Fruit fly (Drosophila melanogaster) whole organism, embryonic: ENCODE measurements around the gene Chro.

Experiments used
- Ada2b ChIP-seq: fragments of 200-800 bp; sonication (Bioruptor generic); IDR thresholded peaks from 2 replicates; pipeline ENCODE4 v1.3.6; 2022; ENCODE audit warnings: missing biosample characterization, missing genetic modification characterization
- Atf6 ChIP-seq: fragments of 200-800 bp; sonication (Bioruptor generic); IDR thresholded peaks from 2 replicates; pipeline ENCODE4 v1.3.6; 2022; ENCODE audit warnings: missing biosample characterization, missing genetic modification characterization
- B-H2 ChIP-seq: fragments of 200-800 bp; sonication (Bioruptor generic); optimal IDR thresholded peaks from 2 replicates; lab custom pipeline; 2018; ENCODE audit warnings: missing biosample characterization, mild to moderate bottlenecking, missing genetic modification characterization
- BtbVII ChIP-seq: fragments of 200-800 bp; sonication (Bioruptor generic); optimal IDR thresholded peaks from 3 replicates; lab custom pipeline; 2017; ENCODE audit warnings: missing biosample characterization, mild to moderate bottlenecking, missing genetic modification characterization
- CG10147 ChIP-seq: fragments of 200-800 bp; sonication (Bioruptor generic); optimal IDR thresholded peaks from 2 replicates; lab custom pipeline; 2019; ENCODE audit warnings: missing biosample characterization, mild to moderate bottlenecking, missing genetic modification characterization, moderate library complexity
- CG13894 ChIP-seq: fragments of 200-800 bp; sonication (Bioruptor generic); optimal IDR thresholded peaks from 3 replicates; lab custom pipeline; 2018; ENCODE audit warnings: missing biosample characterization, mild to moderate bottlenecking, missing genetic modification characterization, moderate library complexity
- CG14860 ChIP-seq: fragments of 200-800 bp; sonication (Bioruptor generic); IDR thresholded peaks from 3 replicates; pipeline ENCODE4 v1.3.6; 2022; ENCODE audit warnings: missing biosample characterization, missing genetic modification characterization; ENCODE audit not compliant: partially characterized antibody
- CG1603 ChIP-seq: fragments of 200-800 bp; sonication (Bioruptor generic); optimal IDR thresholded peaks from 2 replicates; lab custom pipeline; 2019; ENCODE audit warnings: missing biosample characterization, mild to moderate bottlenecking, missing genetic modification characterization, moderate library complexity
- CG17612 ChIP-seq: fragments of 200-800 bp; sonication (Bioruptor generic); IDR thresholded peaks from 2 replicates; pipeline ENCODE4 v1.3.6; 2022; ENCODE audit warnings: missing biosample characterization, missing genetic modification characterization
- CG1832 ChIP-seq: fragments of 200-800 bp; sonication (Bioruptor generic); optimal IDR thresholded peaks from 2 replicates; lab custom pipeline; 2017; ENCODE audit warnings: missing biosample characterization, mild to moderate bottlenecking, missing genetic modification characterization, inconsistent platforms
- CG18599 ChIP-seq: fragments of 200-800 bp; sonication (Bioruptor generic); optimal IDR thresholded peaks from 3 replicates; lab custom pipeline; 2017; ENCODE audit warnings: missing biosample characterization, missing genetic modification characterization, mild to moderate bottlenecking, moderate library complexity, missing genetic modification reagents
- CG2875 ChIP-seq: fragments of 200-800 bp; sonication (Bioruptor generic); optimal IDR thresholded peaks from 2 replicates; lab custom pipeline; 2017; ENCODE audit warnings: missing biosample characterization, mild to moderate bottlenecking, missing genetic modification characterization, missing genetic modification reagents
- CG34376 ChIP-seq: fragments of 200-800 bp; sonication (Bioruptor generic); optimal IDR thresholded peaks from 2 replicates; lab custom pipeline; 2018; ENCODE audit warnings: missing biosample characterization, mild to moderate bottlenecking, missing genetic modification characterization
- CG34422 ChIP-seq: fragments of 200-800 bp; sonication (Bioruptor generic); IDR thresholded peaks from 3 replicates; pipeline ENCODE4 v1.3.6; 2022; ENCODE audit warnings: missing biosample characterization, missing genetic modification characterization
- CG4707 ChIP-seq: fragments of 200-800 bp; sonication (Bioruptor generic); optimal IDR thresholded peaks from 2 replicates; lab custom pipeline; 2018; ENCODE audit warnings: missing biosample characterization, mild to moderate bottlenecking, missing genetic modification characterization, moderate library complexity
- CG6254 ChIP-seq: fragments of 200-800 bp; sonication (Bioruptor generic); optimal IDR thresholded peaks from 3 replicates; lab custom pipeline; 2017; ENCODE audit warnings: mild to moderate bottlenecking, missing biosample characterization, missing genetic modification reagents, missing genetic modification characterization
- CG6791 ChIP-seq: fragments of 200-800 bp; sonication (Bioruptor generic); IDR thresholded peaks from 3 replicates; pipeline ENCODE4 v1.3.6; 2022; ENCODE audit warnings: missing biosample characterization, missing genetic modification characterization; ENCODE audit not compliant: partially characterized antibody
- CG7271 ChIP-seq: fragments of 200-800 bp; sonication (Bioruptor generic); optimal IDR thresholded peaks from 2 replicates; lab custom pipeline; 2018; ENCODE audit warnings: missing biosample characterization, mild to moderate bottlenecking, missing genetic modification characterization, moderate library complexity
- D19A ChIP-seq: fragments of 200-800 bp; optimal IDR thresholded peaks from 3 replicates; lab custom pipeline; 2019; ENCODE audit warnings: missing biosample characterization, mild to moderate bottlenecking, missing genetic modification characterization, moderate library complexity
- Deaf1 ChIP-seq: fragments of 200-800 bp; optimal IDR thresholded peaks from 3 replicates; lab custom pipeline; 2019; ENCODE audit warnings: missing biosample characterization, mild to moderate bottlenecking, missing genetic modification characterization, moderate library complexity
- Doc3 ChIP-seq: fragments of 200-800 bp; sonication (Bioruptor generic); IDR thresholded peaks from 3 replicates; pipeline ENCODE4 v1.3.6; 2022; ENCODE audit warnings: missing biosample characterization, missing genetic modification characterization; ENCODE audit not compliant: partially characterized antibody
- Drgx ChIP-seq: fragments of 200-800 bp; sonication (Bioruptor generic); IDR thresholded peaks from 2 replicates; pipeline ENCODE4 v1.3.6; 2022; ENCODE audit warnings: missing biosample characterization, missing genetic modification characterization
- Elba2 ChIP-seq: fragments of 200-800 bp; sonication (Bioruptor generic); optimal IDR thresholded peaks from 3 replicates; lab custom pipeline; 2016; ENCODE audit warnings: missing biosample characterization, missing genetic modification characterization
- GATAe ChIP-seq: fragments of 200-800 bp; sonication (Bioruptor generic); conservative IDR thresholded peaks from 2 replicates; pipeline ENCODE4 v1.3.6; 2022; ENCODE audit warnings: missing biosample characterization, missing genetic modification characterization
- Hey ChIP-seq: fragments of 200-800 bp; sonication (Bioruptor generic); optimal IDR thresholded peaks from 3 replicates; lab custom pipeline; 2018; ENCODE audit warnings: missing biosample characterization, mild to moderate bottlenecking, missing genetic modification characterization
- HmgZ ChIP-seq: fragments of 200-800 bp; sonication (Bioruptor generic); optimal IDR thresholded peaks from 2 replicates; lab custom pipeline; 2018; ENCODE audit warnings: missing biosample characterization, mild to moderate bottlenecking, missing genetic modification characterization
- Pdp1 ChIP-seq, 2 experiments: fragments of 200-800 bp; sonication (Bioruptor generic); optimal IDR thresholded peaks; 3 replicates each; lab custom pipeline; 2016; ENCODE audit warnings: missing biosample characterization in 2 of 2, missing genetic modification characterization in 2 of 2, mild to moderate bottlenecking in 1 of 2, moderate library complexity in 1 of 2
- ac ChIP-seq: fragments of 200-800 bp; sonication (Bioruptor generic); optimal IDR thresholded peaks from 3 replicates; lab custom pipeline; 2017; ENCODE audit warnings: missing biosample characterization, mild to moderate bottlenecking, missing genetic modification characterization
- cg ChIP-seq: fragments of 200-800 bp; sonication (Bioruptor generic); optimal IDR thresholded peaks from 3 replicates; lab custom pipeline; 2019; ENCODE audit warnings: missing biosample characterization, mild to moderate bottlenecking, missing genetic modification characterization, moderate library complexity
- crol ChIP-seq: fragments of 200-800 bp; sonication (Bioruptor generic); IDR thresholded peaks from 2 replicates; pipeline ENCODE4 v1.3.6; 2022; ENCODE audit warnings: missing biosample characterization, missing genetic modification characterization
- esg ChIP-seq: fragments of 200-800 bp; sonication (Bioruptor generic); conservative IDR thresholded peaks from 2 replicates; pipeline ENCODE4 v1.3.6; 2022; ENCODE audit warnings: missing biosample characterization, missing genetic modification characterization
- exex ChIP-seq: fragments of 200-800 bp; sonication (Bioruptor generic); optimal IDR thresholded peaks from 4 replicates; lab custom pipeline; 2018; ENCODE audit warnings: missing biosample characterization, mild to moderate bottlenecking, missing genetic modification characterization, moderate library complexity
- eyg ChIP-seq: fragments of 200-800 bp; sonication (Bioruptor generic); optimal IDR thresholded peaks from 3 replicates; lab custom pipeline; 2016; ENCODE audit warnings: missing biosample characterization, missing genetic modification characterization
- gem ChIP-seq: fragments of 200-800 bp; sonication (Bioruptor generic); optimal IDR thresholded peaks from 2 replicates; lab custom pipeline; 2019; ENCODE audit warnings: missing biosample characterization, mild to moderate bottlenecking, missing genetic modification characterization, moderate library complexity
- grn ChIP-seq: fragments of 200-800 bp; sonication (Bioruptor generic); optimal IDR thresholded peaks from 3 replicates; lab custom pipeline; 2017; ENCODE audit warnings: missing biosample characterization, missing genetic modification characterization
- klu ChIP-seq: fragments of 200-800 bp; sonication (Bioruptor generic); IDR thresholded peaks from 2 replicates; pipeline ENCODE4 v1.3.6; 2022; ENCODE audit warnings: missing biosample characterization, missing genetic modification characterization
- lab ChIP-seq: fragments of 200-800 bp; sonication (Bioruptor generic); optimal IDR thresholded peaks from 3 replicates; lab custom pipeline; 2017; ENCODE audit warnings: missing biosample characterization, missing genetic modification characterization, mild to moderate bottlenecking, moderate library complexity, missing genetic modification reagents
- lola ChIP-seq, 3 experiments: fragments of >200 bp in 2 of 3; fragments of 200-800 bp in 1 of 3; sonication (Bioruptor generic) in 1 of 3; optimal IDR thresholded peaks; 2 replicates each; lab custom pipeline; 2017 to 2019; ENCODE audit warnings: missing biosample characterization in 3 of 3, missing genetic modification characterization in 3 of 3, mild to moderate bottlenecking in 1 of 3, moderate library complexity in 1 of 3
- sna ChIP-seq: fragments of 200-800 bp; sonication (Bioruptor generic); IDR thresholded peaks from 2 replicates; pipeline ENCODE4 v1.3.6; 2022; ENCODE audit warnings: missing biosample characterization, missing genetic modification characterization; ENCODE audit not compliant: partially characterized antibody
- so ChIP-seq: fragments of 200-800 bp; sonication (Bioruptor generic); IDR thresholded peaks from 3 replicates; pipeline ENCODE4 v1.3.6; 2022; ENCODE audit warnings: missing biosample characterization, missing genetic modification characterization
- sug ChIP-seq: fragments of 200-800 bp; optimal IDR thresholded peaks from 2 replicates; lab custom pipeline; 2019; ENCODE audit warnings: missing biosample characterization, mild to moderate bottlenecking, missing genetic modification characterization, moderate library complexity
- ttk ChIP-seq: fragments of 200-800 bp; sonication (Bioruptor generic); IDR thresholded peaks from 2 replicates; pipeline ENCODE4 v2.1.2; 2022; ENCODE audit warnings: missing biosample characterization, missing genetic modification characterization

The Chro gene

DNA sequence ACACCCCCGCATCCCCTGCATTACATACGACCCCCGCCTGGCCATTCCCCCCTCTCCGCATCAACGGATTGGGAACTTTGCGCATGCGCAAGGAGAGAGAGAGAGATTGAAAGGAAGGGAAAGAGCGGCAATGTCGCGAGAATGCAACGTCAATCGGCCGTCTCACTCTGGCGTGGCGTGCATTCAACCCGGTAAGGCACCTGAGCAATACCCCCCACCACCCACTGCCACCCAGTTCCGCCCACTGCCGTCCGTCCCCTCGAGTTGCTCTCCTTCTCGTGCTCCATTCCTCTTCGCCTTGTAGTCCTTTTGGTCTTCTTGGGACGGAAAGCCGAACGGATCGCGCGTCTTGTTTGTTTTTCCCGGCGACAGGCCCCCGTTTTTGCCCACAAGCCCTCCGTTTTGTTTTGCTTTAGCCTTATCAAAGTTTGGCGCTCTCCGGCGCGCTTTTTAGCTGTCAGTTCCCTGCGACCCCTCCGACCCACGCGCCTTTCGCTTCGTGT, 39.0 kb downstream of the Chro start (continued):
- TF ChIP-seq ttk (GFP tag; lab: Robert Waterston, UW) (0 out of 2 replicates have a peak, but pooled peaks have one; percentile 21), Doc3 (GFP tag; lab: Robert Waterston, UW) (no peak)

DNA sequence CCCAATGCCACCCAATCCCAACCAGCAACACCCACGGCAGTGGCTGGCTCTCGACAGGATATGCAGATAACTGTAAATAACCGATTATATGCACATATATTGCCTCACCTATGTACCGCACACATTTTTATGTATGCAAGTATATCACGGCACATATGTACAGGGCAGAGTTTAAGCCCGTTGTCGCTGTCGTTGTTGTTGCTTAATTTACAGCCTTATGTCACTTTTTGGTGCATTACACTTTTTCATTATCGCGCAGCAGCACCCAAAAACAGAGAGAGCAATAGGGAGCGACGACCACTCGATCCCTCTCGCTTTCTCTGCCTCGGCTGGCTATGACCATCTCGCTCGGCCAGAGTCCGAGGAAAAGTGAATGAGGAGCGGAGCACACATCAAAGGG, 39.5 kb downstream of the Chro start:
- peak in 1 of 2 experiments; percentile 48 for TF ChIP-seq Pdp1 (GFP tag; optimal IDR thresholded peaks at IDR 0.05; lab: Kevin White, UChicago)
- TF ChIP-seq CG17612 (GFP tag; lab: Robert Waterston, UW): no peak
- TF ChIP-seq CG1603 (tag; lab: Kevin White, UChicago): no peak
- peak; percentile 46 for TF ChIP-seq CG1832 (GFP tag; lab: Kevin White, UChicago)

DNA sequence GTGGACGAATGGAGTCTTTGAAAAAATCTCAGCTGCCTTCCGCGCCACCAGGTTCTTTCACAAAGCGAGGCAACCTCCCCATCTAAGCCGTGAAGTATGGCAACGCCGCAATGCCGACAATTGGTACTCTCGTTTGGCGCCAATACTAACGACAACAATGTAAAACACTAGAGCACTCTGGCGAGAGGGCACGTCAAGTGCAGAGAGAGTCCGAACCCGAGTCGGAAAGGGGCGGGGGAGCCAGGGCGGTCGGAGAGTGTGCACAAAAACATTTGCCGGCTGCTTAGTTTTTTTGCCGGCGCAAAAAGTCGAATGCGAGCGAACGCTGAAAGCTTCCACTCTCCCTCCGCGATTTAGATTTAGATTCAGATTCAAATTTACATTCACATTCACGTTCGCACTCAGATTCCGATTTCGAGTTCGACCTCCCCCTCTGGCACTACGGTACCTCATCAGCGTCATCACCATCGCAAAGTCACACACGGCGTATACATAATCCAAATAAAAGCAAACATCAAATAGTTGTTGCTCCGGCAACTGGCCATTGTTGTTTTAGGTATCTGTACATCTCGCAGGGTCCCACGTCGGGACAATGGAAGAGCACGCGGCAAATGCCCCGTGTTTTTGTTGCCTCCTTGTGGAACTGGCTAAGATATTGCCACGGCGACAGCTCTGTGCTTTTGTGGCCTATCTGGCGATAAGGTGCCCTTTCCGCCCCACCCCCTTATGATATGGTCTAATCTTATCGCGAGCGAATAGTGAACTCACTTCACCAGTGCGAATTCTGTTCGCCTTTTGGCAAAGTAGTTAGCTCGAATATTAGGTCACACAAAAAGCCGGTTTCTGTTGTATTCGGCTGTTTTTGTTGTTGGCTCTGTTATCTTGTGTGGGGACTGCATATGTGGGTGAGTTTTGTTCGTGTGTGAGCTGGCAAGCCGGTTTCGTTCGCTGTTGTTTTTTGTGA, 40.9 kb downstream of the Chro start:
- TF ChIP-seq CG34422 (GFP tag; lab: Robert Waterston, UW) (peak; percentile 32; the same call in 1 of the 3 replicates), lab (GFP tag; lab: Kevin White, UChicago) (peak; percentile 47), Deaf1 (tag; lab: Kevin White, UChicago) (peak; percentile 71), Elba2 (no peak), Hey (no peak), so (no peak), BtbVII (GFP tag; lab: Kevin White, UChicago) (peak; percentile 49), gem (tag; lab: Kevin White, UChicago) (no peak), exex (peak; percentile 66), grn (GFP tag; lab: Kevin White, UChicago) (peak; percentile 30), CG18599 (GFP tag; lab: Kevin White, UChicago) (peak; percentile 29), CG2875 (no peak), D19A (tag; lab: Kevin White, UChicago) (no peak), sna (GFP tag; lab: Robert Waterston, UW) (0 out of 2 replicates have a peak, but pooled peaks have one; percentile 22), CG10147 (GFP tag; lab: Kevin White, UChicago) (peak; percentile 1), ac (GFP tag; lab: Kevin White, UChicago) (no peak), esg (GFP tag; lab: Robert Waterston, UW) (no peak), CG4707 (GFP tag; lab: Kevin White, UChicago) (no peak), lola (GFP tag; optimal IDR thresholded peaks at IDR 0.05; lab: Kevin White, UChicago) (no peak), CG7271 (tag; lab: Kevin White, UChicago) (no peak), CG13894 (tag; lab: Kevin White, UChicago) (peak; percentile 77), CG6254 (GFP tag; lab: Kevin White, UChicago) (no peak), klu (GFP tag; lab: Robert Waterston, UW) (no peak), crol (peak; percentile 72), HmgZ (tag; lab: Kevin White, UChicago) (peak; percentile 49), eyg (GFP tag; lab: Kevin White, UChicago) (no peak), CG6791 (0 out of 3 replicates have a peak, but pooled peaks have one; percentile 34), GATAe (GFP tag; lab: Robert Waterston, UW) (peak; percentile 99), Atf6 (GFP tag; lab: Robert Waterston, UW) (no peak), sug (tag; lab: Kevin White, UChicago) (peak; percentile 68), CG14860 (GFP tag; lab: Robert Waterston, UW) (no peak), cg (peak; percentile 42), B-H2 (GFP tag; lab: Kevin White, UChicago) (no peak), Pdp1 (GFP tag; optimal IDR thresholded peaks at IDR 0.05; lab: Kevin White, UChicago) (peak in 1 of 2 experiments; percentile 24), CG34376 (GFP tag; lab: Kevin White, UChicago) (peak; percentile 57), Ada2b (GFP tag; lab: Robert Waterston, UW) (0 out of 2 replicates have a peak, but pooled peaks have one; percentile 17), Drgx (GFP tag; lab: Robert Waterston, UW) (peak; percentile 53; the same call in 1 of the 2 replicates)
